Worm (Caenorhabditis elegans): ENCODE data around the gene bath-13.

ce11 chrII:2538194-2538593, 16.3 kb upstream of the bath-13 start, which contains the start of gene K02F6.4:
- no peak for TF ChIP-seq lin-14 (GFP tag; optimal IDR thresholded peaks at IDR 0.05)
- TF ChIP-seq fos-1 (tag; optimal IDR thresholded peaks at IDR 0.05): no peak
- TF ChIP-seq rnt-1 (tag; optimal IDR thresholded peaks at IDR 0.05): no peak
- no peak for TF ChIP-seq blmp-1 (tag; optimal IDR thresholded peaks at IDR 0.05)
- no peak for TF ChIP-seq pax-3 (tag; optimal IDR thresholded peaks at IDR 0.05)
- no peak for TF ChIP-seq nhr-20 (tag; optimal IDR thresholded peaks at IDR 0.05)
- no peak for TF ChIP-seq egl-27 (tag; optimal IDR thresholded peaks at IDR 0.05)
- no peak for TF ChIP-seq ceh-90 (tag; optimal IDR thresholded peaks at IDR 0.05)
- TF ChIP-seq nhr-28 (tag; optimal IDR thresholded peaks at IDR 0.05): no peak
- TF ChIP-seq nhr-77 (tag; optimal IDR thresholded peaks at IDR 0.05): no peak
- TF ChIP-seq ztf-4 (tag; optimal IDR thresholded peaks at IDR 0.05): no peak
- TF ChIP-seq ama-1 (optimal IDR thresholded peaks at IDR 0.05): no peak

Measured in whole organism, L1 larva.